Fruit fly (Drosophila melanogaster): ENCODE data around the gene CG32228.

- TF ChIP-seq Hr96 (GFP tag; optimal IDR thresholded peaks at IDR 0.05) (peak; percentile 34), kay (GFP tag; ENCODE audit: borderline replicate concordance) (no peak), Clk (GFP tag; optimal IDR thresholded peaks at IDR 0.05) (no peak)
Observed at dm6 chr3L:20241163-20241970, 24.2 kb upstream of the CG32228 start, which contains the start of the genes CG6951 and CG17233.
